Fruit fly (Drosophila melanogaster): ENCODE measurements around the gene hzg.

Gene hzg

dm6 chr3L:16026065-16026789 is 21.7 kb upstream of the hzg start (continued):
- no peak for TF ChIP-seq TFAM (GFP tag; optimal IDR thresholded peaks at IDR 0.05)
- peak; percentile 50 for TF ChIP-seq CG12942 (GFP tag; optimal IDR thresholded peaks at IDR 0.05)
- TF ChIP-seq pb (GFP tag; optimal IDR thresholded peaks at IDR 0.05), result peak; percentile 22
- TF ChIP-seq ato (GFP tag; IDR thresholded peaks at IDR 0.05; ENCODE audit: partially characterized antibody), result 0 out of 2 replicates have a peak, but pooled peaks have one; percentile 8
- peak; percentile 76 for TF ChIP-seq CG3407 (GFP tag; optimal IDR thresholded peaks at IDR 0.05)
- TF ChIP-seq chif (GFP tag; optimal IDR thresholded peaks at IDR 0.05), result peak; percentile 30 to 54
- no peak for TF ChIP-seq CG42726 (GFP tag; IDR thresholded peaks at IDR 0.05; ENCODE audit: partially characterized antibody)
- TF ChIP-seq CG10366 (GFP tag; IDR thresholded peaks at IDR 0.05), result no peak; the same call in 1 of the 2 replicates
- peak; percentile 28; the same call in 1 of the 3 replicates for TF ChIP-seq dysf (GFP tag; IDR thresholded peaks at IDR 0.05)
- TF ChIP-seq dm (GFP tag; optimal IDR thresholded peaks at IDR 0.05), result peak; percentile 45
- no peak; the same call in 3 of the 4 replicates for TF ChIP-seq Gug (GFP tag; IDR thresholded peaks at IDR 0.05)
- TF ChIP-seq Dll (GFP tag; IDR thresholded peaks at IDR 0.05; ENCODE audit: partially characterized antibody), result no peak
- no peak for TF ChIP-seq CG16815 (GFP tag; optimal IDR thresholded peaks at IDR 0.05)
- no peak for TF ChIP-seq Hr78 (GFP tag; optimal IDR thresholded peaks at IDR 0.05)
- TF ChIP-seq CG9609 (GFP tag; optimal IDR thresholded peaks at IDR 0.05), result peak; percentile 44
- peak; percentile 15 for TF ChIP-seq cg (GFP tag; optimal IDR thresholded peaks at IDR 0.05)
- TF ChIP-seq ac (GFP tag; optimal IDR thresholded peaks at IDR 0.05), result peak; percentile 80
- peak; percentile 55 for TF ChIP-seq gsb-n (tag; optimal IDR thresholded peaks at IDR 0.05)
- TF ChIP-seq CG15514 (GFP tag; optimal IDR thresholded peaks at IDR 0.05), result peak; percentile 55
- peak; percentile 60 for TF ChIP-seq CG13424 (tag; optimal IDR thresholded peaks at IDR 0.05)
- TF ChIP-seq HmgD (GFP tag; optimal IDR thresholded peaks at IDR 0.05), result peak; percentile 38
- peak; percentile 97 for TF ChIP-seq CG4360 (GFP tag; IDR thresholded peaks at IDR 0.05)
- TF ChIP-seq emc (GFP tag; optimal IDR thresholded peaks at IDR 0.05), result no peak
- peak; percentile 14; the same call in 1 of the 2 replicates for TF ChIP-seq CG32532 (GFP tag; IDR thresholded peaks at IDR 0.05)
- peak; percentile 47 for TF ChIP-seq gro (GFP tag; optimal IDR thresholded peaks at IDR 0.05)
- TF ChIP-seq CG12219 (GFP tag; optimal IDR thresholded peaks at IDR 0.05), result peak; percentile 66
- peak; percentile 70 for TF ChIP-seq CrebB (tag; optimal IDR thresholded peaks at IDR 0.05)
- TF ChIP-seq CG8290 (GFP tag; optimal IDR thresholded peaks at IDR 0.05), result peak; percentile 73
- TF ChIP-seq CG8290 (tag; optimal IDR thresholded peaks at IDR 0.05), result peak; percentile 77 to 83
- TF ChIP-seq CG32767 (GFP tag; IDR thresholded peaks at IDR 0.05), result peak; percentile 47; the same call in 1 of the 2 replicates
- TF ChIP-seq D (optimal IDR thresholded peaks at IDR 0.05), result no peak
- peak; percentile 66 for TF ChIP-seq D (GFP tag; optimal IDR thresholded peaks at IDR 0.05)
- TF ChIP-seq CG4730 (GFP tag; IDR thresholded peaks at IDR 0.05), result no peak; the same call in 1 of the 2 replicates
- TF ChIP-seq Bteb2 (GFP tag; optimal IDR thresholded peaks at IDR 0.05), result no peak
- peak; percentile 79 for TF ChIP-seq bowl (GFP tag; IDR thresholded peaks at IDR 0.05)
- no peak for TF ChIP-seq Lpt (GFP tag; optimal IDR thresholded peaks at IDR 0.05)
- TF ChIP-seq fd3F (GFP tag; optimal IDR thresholded peaks at IDR 0.05), result peak; percentile 25
- TF ChIP-seq gcm (GFP tag; optimal IDR thresholded peaks at IDR 0.05), result peak; percentile 49
- TF ChIP-seq CG4282 (GFP tag; optimal IDR thresholded peaks at IDR 0.05), result peak; percentile 39
- peak; percentile 42 for TF ChIP-seq Atf-2 (GFP tag; optimal IDR thresholded peaks at IDR 0.05)
- 0 out of 2 replicates have a peak, but pooled peaks have one; percentile 29 for TF ChIP-seq gsb (GFP tag; IDR thresholded peaks at IDR 0.05)
- peak; percentile 69 for TF ChIP-seq CG15696 (tag; optimal IDR thresholded peaks at IDR 0.05)
- no peak for TF ChIP-seq hth (optimal IDR thresholded peaks at IDR 0.05)
- TF ChIP-seq CG7928 (GFP tag; optimal IDR thresholded peaks at IDR 0.05), result no peak
- no peak for TF ChIP-seq hbn (GFP tag; IDR thresholded peaks at IDR 0.05; ENCODE audit: partially characterized antibody)
- TF ChIP-seq Mrtf (GFP tag; IDR thresholded peaks at IDR 0.05), result no peak
- no peak for TF ChIP-seq ro (GFP tag; IDR thresholded peaks at IDR 0.05)
- peak; percentile 34 for TF ChIP-seq CG1647 (GFP tag; optimal IDR thresholded peaks at IDR 0.05)
- peak; percentile 61; the same call in 1 of the 2 replicates for TF ChIP-seq CG1024 (GFP tag; IDR thresholded peaks at IDR 0.05)
- TF ChIP-seq CG10267 (tag; optimal IDR thresholded peaks at IDR 0.05), result no peak
